Fruit fly (Drosophila melanogaster): ENCODE data around the gene CG13950.

The CG13950 gene

dm6 chr2L:847189-847987 is 12.6 kb upstream of the CG13950 start (continued):
- TF ChIP-seq CG15479 (GFP tag; optimal IDR thresholded peaks at IDR 0.05) (no peak), CG17359 (tag; optimal IDR thresholded peaks at IDR 0.05) (peak; percentile 8), br (optimal IDR thresholded peaks at IDR 0.05) (no peak), CG1529 (GFP tag; optimal IDR thresholded peaks at IDR 0.05) (no peak), sug (tag; optimal IDR thresholded peaks at IDR 0.05) (no peak), Aef1 (GFP tag; IDR thresholded peaks at IDR 0.05) (no peak), luna (GFP tag; optimal IDR thresholded peaks at IDR 0.05) (no peak), CG7556 (GFP tag; optimal IDR thresholded peaks at IDR 0.05) (peak; percentile 37), lab (GFP tag; optimal IDR thresholded peaks at IDR 0.05) (no peak), CG3065 (GFP tag; optimal IDR thresholded peaks at IDR 0.05) (no peak), lmd (GFP tag; IDR thresholded peaks at IDR 0.05) (no peak), CG18476 (GFP tag; optimal IDR thresholded peaks at IDR 0.05) (no peak), dati (GFP tag; IDR thresholded peaks at IDR 0.05) (no peak), Nf-YB (GFP tag; optimal IDR thresholded peaks at IDR 0.05) (peak; percentile 4), CG9437 (GFP tag; optimal IDR thresholded peaks at IDR 0.05) (peak; percentile 32), ci (GFP tag; IDR thresholded peaks at IDR 0.05) (no peak), mld (GFP tag; IDR thresholded peaks at IDR 0.05; ENCODE audit: partially characterized antibody) (no peak), BtbVII (GFP tag; optimal IDR thresholded peaks at IDR 0.05) (no peak), Blimp-1 (GFP tag; optimal IDR thresholded peaks at IDR 0.05) (no peak), CG10979 (tag; optimal IDR thresholded peaks at IDR 0.05) (peak; percentile 4), CG6654 (GFP tag; optimal IDR thresholded peaks at IDR 0.05) (peak; percentile 1), Mes4 (GFP tag; optimal IDR thresholded peaks at IDR 0.05) (no peak), Fer3 (tag; optimal IDR thresholded peaks at IDR 0.05) (no peak), Antp (GFP tag; optimal IDR thresholded peaks at IDR 0.05) (no peak), Atf3 (GFP tag; optimal IDR thresholded peaks at IDR 0.05) (no peak), nmo (GFP tag; optimal IDR thresholded peaks at IDR 0.05) (peak; percentile 38), CG4820 (GFP tag; optimal IDR thresholded peaks at IDR 0.05) (no peak), bowl (GFP tag; IDR thresholded peaks at IDR 0.05) (no peak), Kr (GFP tag; optimal IDR thresholded peaks at IDR 0.05) (no peak), ato (GFP tag; IDR thresholded peaks at IDR 0.05; ENCODE audit: partially characterized antibody) (no peak), ERR (GFP tag; optimal IDR thresholded peaks at IDR 0.05) (no peak), Bteb2 (GFP tag; optimal IDR thresholded peaks at IDR 0.05) (no peak), tna (GFP tag; IDR thresholded peaks at IDR 0.05; ENCODE audit: partially characterized antibody) (no peak), CG12071 (GFP tag; optimal IDR thresholded peaks at IDR 0.05) (no peak), CG13123 (GFP tag; optimal IDR thresholded peaks at IDR 0.05) (no peak), Hr51 (GFP tag; optimal IDR thresholded peaks at IDR 0.05) (peak in 1 of 2 experiments; percentile 47), CG1647 (GFP tag; optimal IDR thresholded peaks at IDR 0.05) (no peak), shn (GFP tag; optimal IDR thresholded peaks at IDR 0.05) (no peak), CG2202 (tag; optimal IDR thresholded peaks at IDR 0.05) (no peak), CG9932 (GFP tag; IDR thresholded peaks at IDR 0.05) (no peak), CG5180 (GFP tag; optimal IDR thresholded peaks at IDR 0.05) (no peak), kay (GFP tag; optimal IDR thresholded peaks at IDR 0.05) (peak; percentile 5), CG34422 (GFP tag; IDR thresholded peaks at IDR 0.05) (no peak), pfk (GFP tag; optimal IDR thresholded peaks at IDR 0.05) (no peak), YL-1 (GFP tag; optimal IDR thresholded peaks at IDR 0.05) (no peak), NFAT (GFP tag; IDR thresholded peaks at IDR 0.05) (no peak), CG9727 (GFP tag; optimal IDR thresholded peaks at IDR 0.05) (no peak), CG14050 (GFP tag; IDR thresholded peaks at IDR 0.05) (no peak), CG18764 (GFP tag; optimal IDR thresholded peaks at IDR 0.05) (no peak), zfh1 (GFP tag; IDR thresholded peaks at IDR 0.05) (no peak)

All from whole organism, embryonic.